Fruit fly (Drosophila melanogaster) whole organism, adult: ENCODE results near the gene Or65b.

Source experiments
- CG11617 ChIP-seq: fragments of 200-800 bp; sonication (Bioruptor generic); optimal IDR thresholded peaks from 2 replicates; lab custom pipeline; 2017; ENCODE audit warnings: mild to moderate bottlenecking, missing biosample characterization, missing genetic modification reagents, missing genetic modification characterization
- CG14711 ChIP-seq: fragments of 200-800 bp; sonication (Bioruptor generic); optimal IDR thresholded peaks from 2 replicates; lab custom pipeline; 2018; ENCODE audit warnings: missing biosample characterization, mild to moderate bottlenecking, missing genetic modification characterization, moderate library complexity
- CG1620 ChIP-seq: fragments of 200-800 bp; sonication (Bioruptor generic); optimal IDR thresholded peaks from 2 replicates; lab custom pipeline; 2016; ENCODE audit warnings: missing biosample characterization, missing genetic modification characterization
- CG33017 ChIP-seq: fragments of 200-800 bp; sonication (Bioruptor generic); optimal IDR thresholded peaks from 2 replicates; lab custom pipeline; 2018; ENCODE audit warnings: missing biosample characterization, mild to moderate bottlenecking, missing genetic modification characterization, moderate library complexity
- CG5204 ChIP-seq: fragments of 200-800 bp; sonication (Bioruptor generic); optimal IDR thresholded peaks from 2 replicates; lab custom pipeline; 2016; ENCODE audit warnings: missing biosample characterization, missing genetic modification characterization
- CG7045 ChIP-seq: fragments of 200-800 bp; sonication (Bioruptor generic); optimal IDR thresholded peaks from 2 replicates; lab custom pipeline; 2017; ENCODE audit warnings: missing biosample characterization, mild to moderate bottlenecking, missing genetic modification characterization
- CG7101 ChIP-seq: fragments of 200-800 bp; sonication (Bioruptor generic); optimal IDR thresholded peaks from 2 replicates; lab custom pipeline; 2018; ENCODE audit warnings: missing biosample characterization, mild to moderate bottlenecking, missing genetic modification characterization, moderate library complexity
- Clk ChIP-seq: fragments of 200-800 bp; sonication (Bioruptor generic); optimal IDR thresholded peaks from 2 replicates; lab custom pipeline; 2017; ENCODE audit warnings: missing biosample characterization, missing genetic modification characterization
- Crg-1 ChIP-seq: fragments of 200-800 bp; sonication (Bioruptor generic); optimal IDR thresholded peaks from 2 replicates; lab custom pipeline; 2016; ENCODE audit warnings: missing biosample characterization, missing genetic modification characterization
- Hr96 ChIP-seq: fragments of 200-800 bp; sonication (Bioruptor generic); optimal IDR thresholded peaks from 2 replicates; lab custom pipeline; 2016; ENCODE audit warnings: missing biosample characterization, missing genetic modification characterization
- Mnt ChIP-seq: fragments of 200-800 bp; sonication (Bioruptor generic); optimal IDR thresholded peaks from 2 replicates; lab custom pipeline; 2016; ENCODE audit warnings: missing biosample characterization, mild to moderate bottlenecking, missing genetic modification characterization
- bab1 ChIP-seq: fragments of 200-800 bp; sonication (Bioruptor generic); optimal IDR thresholded peaks from 3 replicates; lab custom pipeline; 2019; ENCODE audit warnings: missing biosample characterization, mild to moderate bottlenecking, missing genetic modification characterization, moderate library complexity
- cic ChIP-seq: fragments of 200-800 bp; sonication (Bioruptor generic); optimal IDR thresholded peaks from 2 replicates; lab custom pipeline; 2017; ENCODE audit warnings: missing biosample characterization, mild to moderate bottlenecking, missing genetic modification characterization, moderate library complexity
- cnc ChIP-seq, 2 experiments: fragments of >200 bp; optimal IDR thresholded peaks; 2 replicates each; lab custom pipeline; 2017
- kay ChIP-seq: fragments of 200-800 bp; sonication (Bioruptor generic); peaks from one replicate; lab custom pipeline; 2016; ENCODE audit warnings: missing biosample characterization, missing genetic modification characterization, borderline replicate concordance
- ovo ChIP-seq: fragments of 200-800 bp; sonication (Bioruptor generic); optimal IDR thresholded peaks from 2 replicates; lab custom pipeline; 2016; ENCODE audit warnings: missing biosample characterization, missing genetic modification characterization
- pad ChIP-seq: fragments of 200-800 bp; sonication (Bioruptor generic); optimal IDR thresholded peaks from 3 replicates; lab custom pipeline; 2017; ENCODE audit warnings: missing biosample characterization, missing genetic modification characterization, mild to moderate bottlenecking, moderate library complexity, missing genetic modification reagents
- tj ChIP-seq: fragments of 200-800 bp; sonication (Bioruptor generic); optimal IDR thresholded peaks from 3 replicates; lab custom pipeline; 2017; ENCODE audit warnings: missing biosample characterization, mild to moderate bottlenecking, missing genetic modification characterization, moderate library complexity
- toe ChIP-seq: fragments of 200-800 bp; sonication (Bioruptor generic); optimal IDR thresholded peaks from 2 replicates; lab custom pipeline; 2016; ENCODE audit warnings: missing biosample characterization, missing genetic modification characterization

Or65b gene

DNA sequence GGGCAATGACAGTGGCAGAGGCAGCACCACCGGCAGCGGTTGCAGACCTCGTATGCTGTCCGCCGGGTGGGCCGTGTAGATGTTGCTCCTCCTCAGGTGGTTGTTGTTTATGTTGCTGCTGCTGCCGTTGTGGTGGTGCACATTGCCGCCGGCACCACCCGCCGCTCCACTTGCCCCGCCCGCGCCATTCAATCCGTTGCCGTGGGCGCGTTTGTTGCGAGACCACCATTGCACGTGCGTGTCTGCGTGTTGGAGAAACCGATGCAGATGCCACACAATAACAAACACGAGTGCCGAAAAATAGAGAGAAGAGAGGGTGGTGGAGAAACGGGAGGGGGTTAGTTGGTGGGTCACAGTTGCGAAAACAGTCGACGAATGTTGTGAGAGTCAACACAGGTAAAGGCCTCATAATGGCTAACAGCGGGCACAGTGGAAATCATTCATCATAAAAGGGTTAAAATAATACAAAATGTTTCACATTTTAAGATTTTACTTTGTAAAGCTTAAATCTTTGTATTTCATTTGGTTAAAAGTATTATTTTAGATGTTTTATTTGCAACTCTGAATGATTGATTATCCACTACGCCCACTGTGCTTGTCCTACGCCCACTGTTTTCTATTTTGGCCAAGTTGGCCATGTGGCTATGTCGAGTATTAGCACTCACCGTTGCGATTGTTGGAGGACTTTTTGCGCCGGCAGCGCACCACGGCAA, 6.1 kb downstream of the Or65b start:
- TF ChIP-seq Clk (GFP tag; lab: Kevin White, UChicago), result no peak
- TF ChIP-seq CG5204 (GFP tag; lab: Kevin White, UChicago), result no peak
- no peak for TF ChIP-seq CG11617 (GFP tag; lab: Kevin White, UChicago)
- no peak for TF ChIP-seq CG7045 (GFP tag; lab: Kevin White, UChicago)
- no peak for TF ChIP-seq Crg-1 (GFP tag; lab: Kevin White, UChicago)
- TF ChIP-seq CG1620 (GFP tag; lab: Kevin White, UChicago), result no peak
- TF ChIP-seq ovo, result no peak
- TF ChIP-seq Mnt (GFP tag; lab: Kevin White, UChicago), result no peak
- no peak for TF ChIP-seq pad (GFP tag; lab: Kevin White, UChicago)

DNA sequence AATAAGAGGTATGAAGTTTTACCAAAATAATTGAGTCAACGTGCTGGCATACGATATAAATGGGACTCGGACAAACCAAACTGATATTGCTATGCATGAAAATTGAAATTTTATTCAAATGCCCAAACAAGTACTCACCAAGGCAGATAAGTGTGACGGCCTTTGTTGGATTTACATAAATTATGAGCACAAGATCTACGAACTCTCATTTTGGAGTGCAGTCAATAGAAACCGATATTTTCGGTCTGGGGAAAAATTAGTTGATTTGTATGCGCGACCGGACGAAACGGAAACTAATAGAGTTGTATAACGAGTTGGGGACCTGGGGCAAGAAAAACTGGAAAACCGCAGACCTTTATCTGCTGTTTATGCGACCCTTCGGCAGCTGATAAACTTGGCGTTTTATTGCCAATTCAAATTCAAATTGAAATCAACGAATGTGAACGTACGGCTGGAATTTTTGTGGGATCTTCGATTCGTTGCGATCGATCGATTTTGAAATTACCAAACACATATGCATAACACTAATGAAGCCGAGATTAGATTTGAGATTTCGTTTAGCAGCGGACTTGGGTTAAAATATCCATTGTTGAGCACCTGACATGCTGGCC, 10.9 kb downstream of the Or65b start:
- TF ChIP-seq CG1620 (GFP tag; lab: Kevin White, UChicago) (no peak), cnc (optimal IDR thresholded peaks at IDR 0.05; lab: Kevin White, UChicago) (no peak)

DNA sequence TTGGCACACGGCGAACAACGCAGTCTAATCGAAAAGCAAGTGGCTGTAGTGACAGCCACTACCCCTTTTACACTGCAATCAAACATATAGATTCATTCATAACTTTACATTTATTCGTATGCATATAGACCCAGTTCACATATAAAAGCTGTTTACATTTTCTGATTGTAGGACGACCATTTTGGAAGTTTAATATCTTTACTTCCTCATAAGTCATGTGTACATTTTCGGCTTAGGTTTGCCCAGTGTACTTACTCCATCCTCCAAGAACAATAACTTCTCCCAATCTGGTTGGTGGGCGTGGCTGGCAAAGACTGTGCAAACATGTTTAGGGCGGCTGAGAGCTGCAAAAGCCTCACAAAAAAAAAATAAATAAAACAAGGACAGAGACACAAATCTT, 12.9 kb downstream of the Or65b start:
- no peak for TF ChIP-seq CG33017 (tag; lab: Kevin White, UChicago)
- peak; percentile 25 for TF ChIP-seq kay

DNA sequence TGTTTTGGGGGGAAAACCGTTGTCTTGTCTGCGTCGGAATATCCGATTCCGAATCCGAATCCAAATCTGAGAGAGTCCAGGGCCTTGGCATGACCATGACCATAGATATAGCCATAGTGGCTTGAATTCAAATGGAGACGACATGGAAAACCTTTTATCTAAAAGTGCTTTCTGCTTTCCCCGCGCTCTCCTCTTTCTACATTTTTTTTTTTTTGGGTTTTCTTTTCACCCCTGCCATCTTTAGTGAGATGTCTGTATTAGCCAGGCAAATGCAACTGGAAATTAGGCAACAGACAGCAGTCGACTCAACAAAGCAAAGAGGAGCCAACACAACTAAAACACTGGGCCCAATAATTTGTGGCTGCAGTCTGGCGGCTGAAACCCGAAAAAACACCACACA, 16.8 kb downstream of the Or65b start:
- no peak for TF ChIP-seq Hr96 (GFP tag; lab: Kevin White, UChicago)
- no peak for TF ChIP-seq tj (GFP tag; lab: Kevin White, UChicago)
- TF ChIP-seq Crg-1 (GFP tag; lab: Kevin White, UChicago), result no peak
- no peak for TF ChIP-seq CG7101 (tag; lab: Kevin White, UChicago)
- no peak for TF ChIP-seq CG1620 (GFP tag; lab: Kevin White, UChicago)
- no peak for TF ChIP-seq CG14711 (tag; lab: Kevin White, UChicago)
- no peak for TF ChIP-seq kay
- no peak for TF ChIP-seq ovo
- TF ChIP-seq pad (GFP tag; lab: Kevin White, UChicago), result no peak
- no peak for TF ChIP-seq toe (GFP tag; lab: Kevin White, UChicago)
- no peak for TF ChIP-seq cic (GFP tag; lab: Kevin White, UChicago)
- no peak for TF ChIP-seq bab1 (GFP tag; lab: Kevin White, UChicago)
- TF ChIP-seq Clk (GFP tag; lab: Kevin White, UChicago), result no peak
- TF ChIP-seq CG11617 (GFP tag; lab: Kevin White, UChicago), result no peak
- no peak for TF ChIP-seq CG7045 (GFP tag; lab: Kevin White, UChicago)
- no peak for TF ChIP-seq CG33017 (tag; lab: Kevin White, UChicago)
- TF ChIP-seq CG5204 (GFP tag; lab: Kevin White, UChicago), result no peak
- TF ChIP-seq Mnt (GFP tag; lab: Kevin White, UChicago), result no peak

DNA sequence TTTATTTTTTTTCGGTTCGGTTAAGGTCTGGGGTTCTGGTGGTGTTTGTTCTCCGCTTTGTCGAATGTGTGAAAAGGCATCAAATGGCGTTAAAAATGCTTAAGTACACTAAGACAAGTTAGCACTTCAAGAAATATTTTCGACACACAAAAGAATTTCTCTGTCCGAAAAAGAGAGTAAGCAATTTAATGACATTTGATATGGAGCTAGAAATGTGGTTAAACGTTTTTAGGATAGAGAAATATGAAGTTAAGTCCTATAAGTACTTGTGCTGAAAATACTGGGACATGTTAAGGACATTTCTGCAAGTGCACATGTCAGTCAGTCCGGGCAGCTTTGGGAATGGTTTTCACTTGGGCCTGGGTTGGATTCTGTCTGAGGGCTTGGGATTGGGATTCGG, 18.8 kb downstream of the Or65b start:
- no peak for TF ChIP-seq CG14711 (tag; lab: Kevin White, UChicago)
- TF ChIP-seq toe (GFP tag; lab: Kevin White, UChicago), result no peak
- no peak for TF ChIP-seq CG7045 (GFP tag; lab: Kevin White, UChicago)

DNA sequence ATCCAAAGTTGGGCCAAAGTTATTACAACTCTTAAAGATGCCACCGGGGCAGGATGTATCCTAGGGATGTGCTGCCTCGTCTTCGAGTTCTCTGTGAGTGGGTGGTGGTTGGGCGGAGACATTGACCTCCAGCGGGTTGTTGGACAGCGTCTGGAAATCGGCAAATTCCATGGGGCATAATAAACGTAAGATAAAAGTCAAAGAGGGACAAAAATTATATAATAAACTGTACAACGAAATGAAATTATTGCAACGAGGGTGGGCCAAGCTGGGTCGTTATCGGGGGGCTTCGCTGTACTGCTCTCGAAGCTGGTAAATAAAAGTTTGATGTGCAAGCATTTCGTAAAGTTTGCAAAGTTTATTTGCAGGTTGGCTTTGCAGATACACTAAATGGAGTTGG, 23.0 kb downstream of the Or65b start:
- TF ChIP-seq cic (GFP tag; lab: Kevin White, UChicago), result no peak
- TF ChIP-seq kay, result no peak
- no peak for TF ChIP-seq CG7045 (GFP tag; lab: Kevin White, UChicago)
- no peak for TF ChIP-seq Clk (GFP tag; lab: Kevin White, UChicago)
- TF ChIP-seq CG1620 (GFP tag; lab: Kevin White, UChicago), result no peak
- no peak for TF ChIP-seq pad (GFP tag; lab: Kevin White, UChicago)

DNA sequence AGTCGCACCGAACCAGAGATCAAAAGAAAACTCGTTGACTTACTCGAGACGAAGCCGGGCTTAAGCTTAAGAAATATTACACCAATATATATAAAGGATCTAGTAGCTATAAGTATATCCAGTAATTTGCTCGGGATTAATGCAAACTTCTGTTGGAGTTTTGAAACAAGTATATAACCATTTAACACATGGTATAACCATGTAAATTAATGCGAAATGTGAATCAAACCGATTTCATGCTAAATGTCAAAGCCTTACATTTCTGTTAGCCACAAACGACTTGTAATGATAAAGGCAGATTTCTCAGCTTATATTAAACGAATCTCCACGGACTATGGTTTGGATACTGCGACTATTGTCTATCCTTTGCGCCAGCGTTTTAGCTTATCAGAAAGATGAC, 24.6 kb downstream of the Or65b start, which contains the start of gene Sfp65A:
TSS of gene Sfp65A (plus strand) at position 301 of the 400 bp plus-strand sequence.
- TF ChIP-seq toe (GFP tag; lab: Kevin White, UChicago), result no peak
- TF ChIP-seq CG7101 (tag; lab: Kevin White, UChicago), result no peak
- TF ChIP-seq kay, result no peak
- TF ChIP-seq CG33017 (tag; lab: Kevin White, UChicago), result no peak
- no peak for TF ChIP-seq cic (GFP tag; lab: Kevin White, UChicago)
- TF ChIP-seq CG5204 (GFP tag; lab: Kevin White, UChicago), result no peak
- no peak for TF ChIP-seq bab1 (GFP tag; lab: Kevin White, UChicago)
- no peak for TF ChIP-seq Hr96 (GFP tag; lab: Kevin White, UChicago)
- TF ChIP-seq CG11617 (GFP tag; lab: Kevin White, UChicago), result no peak
